Worm (Caenorhabditis elegans) whole organism, early embryonic: ENCODE measurements around the gene F25B3.5.

Experiments used
- B0310.2 ChIP-seq: sonication (generic microtip); optimal IDR thresholded peaks from 2 replicates; lab custom pipeline; 2016; ENCODE audit warnings: mild to moderate bottlenecking, missing genetic modification characterization, missing compliant biosample characterization
- F13C5.2 ChIP-seq: sonication (generic microtip); optimal IDR thresholded peaks from 2 replicates; lab custom pipeline; 2017; ENCODE audit warnings: mild to moderate bottlenecking, missing genetic modification characterization, inconsistent platforms, missing compliant biosample characterization
- aly-1 ChIP-seq: sonication (generic microtip); optimal IDR thresholded peaks from 2 replicates; lab custom pipeline; 2016; ENCODE audit warnings: missing genetic modification characterization, missing compliant biosample characterization
- ama-1 ChIP-seq: fragments of 150-350 bp; optimal IDR thresholded peaks from 2 replicates; lab custom pipeline; 2014
- ceh-13 ChIP-seq: fragments of 200-800 bp; sonication (Bioruptor generic); optimal IDR thresholded peaks from 2 replicates; lab custom pipeline; 2018; ENCODE audit warnings: mild to moderate bottlenecking, missing genetic modification characterization, missing compliant biosample characterization
- ceh-36 ChIP-seq: sonication (generic microtip); optimal IDR thresholded peaks from 2 replicates; lab custom pipeline; 2016; ENCODE audit warnings: missing genetic modification characterization, inconsistent platforms, missing compliant biosample characterization
- ets-7 ChIP-seq: sonication (generic microtip); optimal IDR thresholded peaks from 2 replicates; lab custom pipeline; 2016; ENCODE audit warnings: missing genotype, missing genetic modification characterization, missing compliant biosample characterization
- flt-1 ChIP-seq: fragments of 200-800 bp; sonication (Bioruptor generic); IDR thresholded peaks from 2 replicates; pipeline ENCODE4 v1.3.6; 2022; ENCODE audit warnings: missing genetic modification characterization, missing compliant biosample characterization
- hmbx-1 ChIP-seq: sonication (generic microtip); optimal IDR thresholded peaks from 2 replicates; lab custom pipeline; 2016; ENCODE audit warnings: mild to moderate bottlenecking, missing genetic modification characterization, missing compliant biosample characterization
- hmg-4 ChIP-seq: fragments of 200-800 bp; sonication (Bioruptor generic); optimal IDR thresholded peaks from 2 replicates; lab custom pipeline; 2018; ENCODE audit warnings: mild to moderate bottlenecking, missing genetic modification characterization, missing compliant biosample characterization
- hnd-1 ChIP-seq: sonication (generic microtip); optimal IDR thresholded peaks from 2 replicates; lab custom pipeline; 2016; ENCODE audit warnings: missing genetic modification characterization, missing compliant biosample characterization
- pes-1 ChIP-seq: fragments of 200-800 bp; sonication (Bioruptor generic); IDR thresholded peaks from 2 replicates; pipeline ENCODE4 v1.3.6; 2022; ENCODE audit warnings: missing genetic modification reagents, missing genetic modification characterization, missing compliant biosample characterization
- scrt-1 ChIP-seq: fragments of 200-800 bp; sonication (Bioruptor generic); IDR thresholded peaks from 2 replicates; pipeline ENCODE4 v1.3.6; 2022; ENCODE audit warnings: missing genetic modification characterization, missing compliant biosample characterization
- sea-1 ChIP-seq: fragments of 200-800 bp; sonication (Bioruptor generic); conservative IDR thresholded peaks from 2 replicates; pipeline ENCODE4 v1.3.6; 2022; ENCODE audit warnings: missing genetic modification characterization, missing compliant biosample characterization
- tbx-11 ChIP-seq: fragments of 200-800 bp; sonication (Bioruptor generic); IDR thresholded peaks from 2 replicates; pipeline ENCODE4 v1.3.6; 2022; ENCODE audit warnings: missing genetic modification characterization, missing compliant biosample characterization
- tbx-37 ChIP-seq: fragments of 200-800 bp; sonication (Bioruptor generic); conservative IDR thresholded peaks from 2 replicates; pipeline ENCODE4 v1.3.6; 2022; ENCODE audit warnings: missing genetic modification reagents, missing genetic modification characterization, missing compliant biosample characterization
- tra-4 ChIP-seq: sonication (generic microtip); optimal IDR thresholded peaks from 2 replicates; lab custom pipeline; 2017; ENCODE audit warnings: missing genetic modification characterization, missing compliant biosample characterization

The F25B3.5 gene

ce11 chrV:9524099-9524498 lies 46.0 kb downstream of the F25B3.5 start, which contains the start of gene C50F4.9:
Gene C50F4.9, minus strand, starts transcription at chrV:9524199.
- no peak for TF ChIP-seq ceh-13
- TF ChIP-seq ama-1 (lab: Kevin White, UChicago) = no peak
- TF ChIP-seq hmg-4 (GFP tag; lab: Kevin White, UChicago) = no peak
- TF ChIP-seq B0310.2 (tag; lab: Kevin White, UChicago) = no peak
- TF ChIP-seq hmbx-1 (tag; lab: Kevin White, UChicago) = no peak
- no peak for TF ChIP-seq tbx-37 (GFP tag; lab: Robert Waterston, UW)
- TF ChIP-seq tbx-11 (GFP tag; lab: Robert Waterston, UW) = no peak
- no peak for TF ChIP-seq ceh-36 (tag; lab: Kevin White, UChicago)
- TF ChIP-seq sea-1 (GFP tag; lab: Robert Waterston, UW) = no peak
- no peak for TF ChIP-seq F13C5.2 (tag; lab: Kevin White, UChicago)
- no peak for TF ChIP-seq ets-7 (tag; lab: Kevin White, UChicago)
- TF ChIP-seq hnd-1 (tag; lab: Kevin White, UChicago) = no peak
- TF ChIP-seq pes-1 (GFP tag; lab: Robert Waterston, UW) = no peak
- no peak for TF ChIP-seq flt-1 (GFP tag; lab: Robert Waterston, UW)
- no peak for TF ChIP-seq scrt-1 (GFP tag; lab: Robert Waterston, UW)
- TF ChIP-seq aly-1 (tag; lab: Kevin White, UChicago) = no peak
- TF ChIP-seq tra-4 (tag; lab: Kevin White, UChicago) = no peak

ce11 chrV:9521697-9522096 lies 48.4 kb downstream of the F25B3.5 start:
- TF ChIP-seq tbx-37 (GFP tag; lab: Robert Waterston, UW) (no peak), hmbx-1 (tag; lab: Kevin White, UChicago) (no peak), ets-7 (tag; lab: Kevin White, UChicago) (no peak), pes-1 (GFP tag; lab: Robert Waterston, UW) (no peak), flt-1 (GFP tag; lab: Robert Waterston, UW) (no peak), scrt-1 (GFP tag; lab: Robert Waterston, UW) (no peak), sea-1 (GFP tag; lab: Robert Waterston, UW) (no peak), tra-4 (tag; lab: Kevin White, UChicago) (no peak), ama-1 (lab: Kevin White, UChicago) (no peak), hmg-4 (GFP tag; lab: Kevin White, UChicago) (no peak), hnd-1 (tag; lab: Kevin White, UChicago) (no peak), ceh-36 (tag; lab: Kevin White, UChicago) (no peak), F13C5.2 (tag; lab: Kevin White, UChicago) (no peak), tbx-11 (GFP tag; lab: Robert Waterston, UW) (no peak), aly-1 (tag; lab: Kevin White, UChicago) (no peak), ceh-13 (no peak)

DNA sequence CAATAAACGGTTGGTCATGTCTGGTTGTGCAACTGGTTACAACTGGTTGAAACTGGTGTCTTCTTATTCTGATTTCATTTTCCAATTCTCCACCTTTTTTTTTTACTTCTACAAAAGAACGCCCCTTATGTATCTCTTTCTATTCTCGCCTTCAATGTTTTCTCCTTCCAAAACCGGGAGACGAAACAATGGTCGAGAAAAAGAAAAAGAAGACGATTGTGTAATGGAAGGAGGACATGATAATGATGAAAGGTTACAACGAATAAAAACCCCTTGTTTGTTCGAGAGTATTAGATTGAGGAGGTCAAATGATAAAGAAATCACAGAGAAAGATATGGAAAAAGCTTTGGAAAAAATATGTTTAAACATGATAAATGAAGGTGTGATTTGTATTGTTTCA lies 51.3 kb downstream of the F25B3.5 start, which contains the start of gene C50F4.8:
Gene C50F4.8 (minus strand): TSS at position 28 of the 400 bp plus-strand sequence.
- no peak for TF ChIP-seq ama-1 (lab: Kevin White, UChicago)
- no peak for TF ChIP-seq hmg-4 (GFP tag; lab: Kevin White, UChicago)
